Worm (Caenorhabditis elegans): ENCODE measurements around the gene srh-92.
"Not testable (repeated sequence)": the region's sequence is repeated elsewhere in the genome, so short reads cannot be mapped to it uniquely, and the experiment has no call there.

Gene srh-92

DNA sequence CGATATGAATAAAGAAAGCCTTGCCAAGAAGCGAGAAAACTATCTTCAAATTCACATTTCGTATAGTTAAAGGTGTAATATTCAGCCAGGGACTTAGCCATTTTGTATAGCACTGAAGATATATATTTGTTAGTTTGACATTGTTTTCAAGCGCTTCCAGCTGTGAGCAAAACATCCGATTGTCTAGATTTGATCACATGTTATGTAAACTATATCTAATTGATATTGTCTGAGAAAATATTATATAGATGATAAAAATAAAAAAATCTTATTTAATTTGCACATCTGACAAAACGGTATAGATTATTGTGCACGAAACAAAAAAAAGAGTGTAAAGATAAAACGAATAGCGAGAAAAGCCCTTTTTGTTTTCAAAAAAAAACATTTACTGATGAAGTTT lies 3.9 kb upstream of the srh-92 start, which contains the start of gene srh-89:
Gene srh-89, minus strand, starts transcription at position 101 of the 400 bp plus-strand sequence.
- TF ChIP-seq hmg-4 (GFP tag; optimal IDR thresholded peaks at IDR 0.05), result no peak
- no peak for TF ChIP-seq ceh-13 (GFP tag; optimal IDR thresholded peaks at IDR 0.05)
- no peak for TF ChIP-seq aly-1 (tag; optimal IDR thresholded peaks at IDR 0.05)
- no peak for TF ChIP-seq ama-1 (optimal IDR thresholded peaks at IDR 0.05)
- TF ChIP-seq sea-1 (GFP tag; conservative IDR thresholded peaks at IDR 0.05), result no peak
- no peak for TF ChIP-seq F13C5.2 (tag; optimal IDR thresholded peaks at IDR 0.05)
- TF ChIP-seq tra-4 (tag; optimal IDR thresholded peaks at IDR 0.05), result no peak
- TF ChIP-seq flt-1 (GFP tag; IDR thresholded peaks at IDR 0.05), result no peak
- TF ChIP-seq ceh-36 (tag; optimal IDR thresholded peaks at IDR 0.05), result no peak
- no peak for TF ChIP-seq hmbx-1 (tag; optimal IDR thresholded peaks at IDR 0.05)

DNA sequence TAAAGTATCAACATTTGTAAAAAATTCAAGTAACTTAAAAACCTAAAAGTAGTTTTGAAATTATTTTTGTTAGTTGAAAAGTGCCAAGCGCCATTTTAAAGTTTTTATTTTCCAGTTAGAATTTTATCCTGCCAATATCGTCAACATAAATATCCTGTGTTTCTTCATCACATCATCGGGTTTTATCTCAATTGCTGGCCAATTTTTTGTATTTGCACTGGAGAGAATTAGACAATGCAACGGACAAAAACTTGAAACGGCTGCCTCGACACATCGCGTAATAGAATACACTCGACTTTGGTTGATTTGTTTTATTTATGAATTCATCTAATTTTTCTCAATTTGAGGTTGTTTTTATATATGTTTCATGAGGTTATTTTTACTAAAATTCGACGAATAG lies 5.8 kb downstream of the srh-92 start, which contains the start of gene F25E5.2:
Gene F25E5.2, plus strand, starts transcription at position 301 of the 400 bp plus-strand sequence.
- TF ChIP-seq B0310.2 (tag; optimal IDR thresholded peaks at IDR 0.05) (no peak), tbx-11 (GFP tag; IDR thresholded peaks at IDR 0.05) (no peak), aly-1 (tag; optimal IDR thresholded peaks at IDR 0.05) (no peak), ets-7 (tag; optimal IDR thresholded peaks at IDR 0.05) (no peak), hnd-1 (tag; optimal IDR thresholded peaks at IDR 0.05) (no peak), tra-4 (tag; optimal IDR thresholded peaks at IDR 0.05) (no peak), hmg-4 (GFP tag; optimal IDR thresholded peaks at IDR 0.05) (no peak), ceh-36 (tag; optimal IDR thresholded peaks at IDR 0.05) (no peak), pes-1 (GFP tag; IDR thresholded peaks at IDR 0.05) (no peak)

DNA sequence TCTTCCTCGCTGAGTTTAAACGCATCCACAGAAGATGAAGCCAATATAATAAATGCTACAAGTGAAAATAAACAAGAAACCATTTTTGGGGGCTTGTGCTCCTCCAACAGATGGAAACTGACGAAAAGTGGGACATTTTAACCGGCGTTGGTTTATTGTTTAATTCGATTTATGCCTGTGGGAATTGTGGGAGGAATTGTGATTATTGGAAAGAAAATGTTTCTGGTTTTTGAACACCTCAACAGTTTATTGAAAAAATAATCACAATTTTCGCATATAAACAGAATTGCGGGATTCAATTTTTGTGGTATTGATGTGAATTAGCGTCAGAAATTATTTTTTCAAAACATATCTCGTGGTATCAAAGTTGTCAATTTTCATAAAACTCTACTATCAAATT lies 6.6 kb downstream of the srh-92 start, which contains the start of gene try-8:
Gene try-8, minus strand, starts transcription at position 101 of the 400 bp plus-strand sequence.
- TF ChIP-seq sea-1 (GFP tag; conservative IDR thresholded peaks at IDR 0.05) (no peak), hnd-1 (tag; optimal IDR thresholded peaks at IDR 0.05) (no peak), flt-1 (GFP tag; IDR thresholded peaks at IDR 0.05) (no peak), ama-1 (optimal IDR thresholded peaks at IDR 0.05) (no peak), ets-7 (tag; optimal IDR thresholded peaks at IDR 0.05) (no peak), B0310.2 (tag; optimal IDR thresholded peaks at IDR 0.05) (no peak), tbx-11 (GFP tag; IDR thresholded peaks at IDR 0.05) (no peak), pes-1 (GFP tag; IDR thresholded peaks at IDR 0.05) (no peak), hmg-4 (GFP tag; optimal IDR thresholded peaks at IDR 0.05) (no peak)

DNA sequence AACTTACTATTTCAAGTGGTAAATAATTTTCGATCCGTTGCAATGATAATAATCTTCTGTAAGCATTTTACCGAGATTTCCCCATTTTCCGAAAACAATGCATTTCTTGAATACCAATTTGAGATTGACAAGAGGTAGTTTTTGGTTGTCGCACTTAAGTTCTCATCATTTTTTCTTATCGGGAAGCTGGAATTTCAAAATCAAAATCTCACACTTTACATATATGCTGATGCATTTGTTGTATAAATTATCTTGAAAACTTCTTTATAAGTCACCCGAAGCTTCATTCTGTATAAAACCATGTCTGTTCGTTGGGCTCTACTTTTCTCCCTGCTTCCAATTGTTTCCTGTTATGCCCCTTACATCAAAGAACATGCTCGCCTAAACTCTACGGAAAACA lies 9.4 kb downstream of the srh-92 start, which contains the start of gene try-11:
Gene try-11, plus strand, starts transcription at position 301 of the 400 bp plus-strand sequence.
- no peak for TF ChIP-seq F13C5.2 (tag; optimal IDR thresholded peaks at IDR 0.05)
- no peak for TF ChIP-seq flt-1 (GFP tag; IDR thresholded peaks at IDR 0.05)
- no peak for TF ChIP-seq scrt-1 (GFP tag; IDR thresholded peaks at IDR 0.05)
- no peak for TF ChIP-seq hnd-1 (tag; optimal IDR thresholded peaks at IDR 0.05)
- no peak for TF ChIP-seq B0310.2 (tag; optimal IDR thresholded peaks at IDR 0.05)
- TF ChIP-seq sea-1 (GFP tag; conservative IDR thresholded peaks at IDR 0.05), result no peak
- no peak for TF ChIP-seq ceh-13 (GFP tag; optimal IDR thresholded peaks at IDR 0.05)
- no peak for TF ChIP-seq pes-1 (GFP tag; IDR thresholded peaks at IDR 0.05)
- no peak for TF ChIP-seq ets-7 (tag; optimal IDR thresholded peaks at IDR 0.05)
- TF ChIP-seq aly-1 (tag; optimal IDR thresholded peaks at IDR 0.05), result no peak
- TF ChIP-seq ama-1 (optimal IDR thresholded peaks at IDR 0.05), result no peak

DNA sequence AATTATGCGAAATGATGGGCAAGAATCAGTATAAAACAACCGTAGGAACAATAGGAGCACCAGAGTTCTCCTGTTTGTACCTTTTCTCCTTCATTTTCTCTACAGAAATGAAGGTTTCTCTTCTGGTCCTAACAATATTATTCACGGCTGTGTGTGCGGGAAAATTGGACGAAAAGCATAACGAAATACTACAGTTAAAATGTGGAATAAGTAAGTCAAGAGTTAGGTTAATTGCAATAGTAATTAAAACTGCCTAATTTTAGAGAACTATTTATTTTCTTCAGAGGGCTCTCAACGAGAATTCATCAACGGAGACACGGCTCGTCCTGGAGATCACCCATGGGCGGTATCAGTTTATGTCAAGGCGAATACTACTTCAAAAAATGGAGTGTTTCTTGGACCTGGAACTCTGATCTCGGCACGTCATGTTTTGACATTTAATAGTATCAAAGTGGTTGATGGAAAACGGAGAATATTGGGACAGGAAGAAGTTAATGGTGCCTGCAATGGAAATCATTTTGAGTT lies 11.4 kb downstream of the srh-92 start, which contains the start of gene try-12:
Gene try-12, plus strand, starts transcription at position 51 of the 525 bp plus-strand sequence.
- TF ChIP-seq ceh-36 (tag; optimal IDR thresholded peaks at IDR 0.05) (no peak), ceh-13 (GFP tag; optimal IDR thresholded peaks at IDR 0.05) (no peak), sea-1 (GFP tag; conservative IDR thresholded peaks at IDR 0.05) (no peak), flt-1 (GFP tag; IDR thresholded peaks at IDR 0.05) (no peak)

DNA sequence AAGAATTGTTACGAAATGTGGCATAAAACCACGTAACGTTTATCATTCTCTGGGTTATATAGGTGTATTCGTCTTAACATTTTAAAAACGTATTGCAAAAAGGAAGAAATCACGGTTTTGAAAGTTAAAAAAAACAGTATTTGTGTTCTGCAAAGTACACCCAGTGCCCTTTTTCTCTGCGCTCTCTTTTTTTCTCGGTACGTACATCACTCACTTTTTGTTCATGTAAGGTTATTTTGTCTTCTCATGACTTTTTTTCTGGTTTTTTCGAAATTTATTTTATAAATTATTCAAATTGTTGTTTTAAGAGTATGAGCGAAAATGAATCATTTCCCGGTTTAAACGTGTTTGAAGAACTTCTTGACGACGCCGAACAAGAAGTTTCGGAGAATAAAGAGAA lies 13.8 kb downstream of the srh-92 start, which contains the start of gene F25E5.5:
Gene F25E5.5, plus strand, starts transcription at position 301 of the 400 bp plus-strand sequence.
- no peak for TF ChIP-seq tbx-37 (GFP tag; conservative IDR thresholded peaks at IDR 0.05)
- no peak for TF ChIP-seq hmg-4 (GFP tag; optimal IDR thresholded peaks at IDR 0.05)
- TF ChIP-seq pes-1 (GFP tag; IDR thresholded peaks at IDR 0.05), result no peak
- no peak for TF ChIP-seq scrt-1 (GFP tag; IDR thresholded peaks at IDR 0.05)
- TF ChIP-seq F13C5.2 (tag; optimal IDR thresholded peaks at IDR 0.05), result no peak
- TF ChIP-seq hmbx-1 (tag; optimal IDR thresholded peaks at IDR 0.05), result no peak
- TF ChIP-seq tra-4 (tag; optimal IDR thresholded peaks at IDR 0.05), result no peak
- TF ChIP-seq sea-1 (GFP tag; conservative IDR thresholded peaks at IDR 0.05), result no peak
- TF ChIP-seq aly-1 (tag; optimal IDR thresholded peaks at IDR 0.05), result no peak

DNA sequence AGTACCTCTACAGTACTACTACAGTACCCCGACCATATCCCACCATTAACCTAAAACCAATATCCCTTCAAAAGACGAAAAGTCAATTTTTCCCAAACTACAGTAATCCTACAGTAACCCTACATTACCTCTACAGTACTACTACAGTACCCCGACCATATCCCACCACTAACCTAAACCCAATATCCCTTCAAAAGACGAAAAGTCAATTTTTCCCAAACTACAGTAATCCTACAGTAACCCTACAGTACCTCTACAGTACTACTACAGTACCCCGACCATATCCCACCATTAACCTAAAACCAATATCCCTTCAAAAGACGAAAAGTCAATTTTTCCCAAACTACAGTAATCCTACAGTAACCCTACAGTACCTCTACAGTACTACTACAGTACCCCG lies 16.5 kb downstream of the srh-92 start, which contains the start of gene nhr-141:
Gene nhr-141, plus strand, starts transcription at position 331 of the 400 bp plus-strand sequence.
- TF ChIP-seq ceh-36 (tag; optimal IDR thresholded peaks at IDR 0.05); pes-1 (GFP tag; IDR thresholded peaks at IDR 0.05); sea-1 (GFP tag; conservative IDR thresholded peaks at IDR 0.05): not testable (repeated sequence)

DNA sequence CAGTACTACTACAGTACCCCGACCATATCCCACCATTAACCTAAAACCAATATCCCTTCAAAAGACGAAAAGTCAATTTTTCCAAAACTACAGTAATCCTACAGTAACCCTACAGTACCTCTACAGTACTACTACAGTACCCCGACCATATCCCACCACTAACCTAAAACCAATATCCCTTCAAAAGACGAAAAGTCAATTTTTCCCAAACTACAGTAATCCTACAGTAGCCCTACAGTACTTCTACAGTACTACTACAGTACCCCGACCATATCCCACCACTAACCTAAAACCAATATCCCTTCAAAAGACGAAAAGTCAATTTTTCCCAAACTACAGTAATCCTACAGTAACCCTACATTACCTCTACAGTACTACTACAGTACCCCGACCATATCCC lies 17.3 kb downstream of the srh-92 start:
- peak; percentile 34; the same call in 1 of the 2 replicates for TF ChIP-seq tbx-37 (GFP tag; conservative IDR thresholded peaks at IDR 0.05)
- TF ChIP-seq tbx-11 (GFP tag; IDR thresholded peaks at IDR 0.05), result peak; percentile 68; the same call in 1 of the 2 replicates
- TF ChIP-seq sea-1 (GFP tag; conservative IDR thresholded peaks at IDR 0.05), result peak; percentile 85
- TF ChIP-seq scrt-1 (GFP tag; IDR thresholded peaks at IDR 0.05), result 0 out of 2 replicates have a peak, but pooled peaks have one; percentile 35
